5 worm cellular contexts compared by ENCODE assay signal in the genomic region with DNA sequence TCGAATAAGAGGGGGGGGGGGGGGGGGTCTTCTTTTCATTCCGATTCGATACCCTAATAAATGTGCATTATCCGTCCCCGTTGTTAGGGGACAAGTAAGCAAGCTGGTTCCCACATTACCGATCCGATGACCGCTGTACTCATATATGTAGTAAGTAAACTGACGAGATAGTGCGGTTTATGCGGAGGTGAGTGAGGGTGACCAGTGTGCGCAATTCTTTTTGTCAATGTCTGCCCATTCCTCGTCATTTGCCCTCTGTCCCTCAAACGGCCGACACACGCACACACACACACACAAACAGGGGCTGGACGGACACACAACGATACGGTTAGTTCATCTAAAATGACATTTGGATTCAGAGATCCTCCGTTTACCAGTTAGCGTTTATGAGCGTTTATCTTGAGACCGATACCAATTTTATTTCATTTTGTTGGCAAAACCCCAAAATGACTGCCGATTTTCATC.
TF ChIP-seq lines count a peak whose summit lies in the region.

A gene (plus strand): TSS at position 51 of the 465 bp plus-strand sequence.

TF ChIP-seq in whole organism, L1 larva, 84 proteins besides CTCF, POLR2A, EP300 and RAD21 (continues in another document):
- TF ChIP-seq lin-39 (tag; optimal IDR thresholded peaks at IDR 0.05; lab: Kevin White, UChicago) (no peak), sptf-1 (tag; optimal IDR thresholded peaks at IDR 0.05; lab: Kevin White, UChicago) (no peak), vab-15 (tag; optimal IDR thresholded peaks at IDR 0.05; lab: Kevin White, UChicago) (peak; percentile 35), lin-14 (GFP tag; optimal IDR thresholded peaks at IDR 0.05; lab: Kevin White, UChicago) (peak; percentile 82), rnt-1 (tag; optimal IDR thresholded peaks at IDR 0.05; lab: Kevin White, UChicago) (no peak), sup-37 (GFP tag; optimal IDR thresholded peaks at IDR 0.05; lab: Kevin White, UChicago) (no peak), nhr-28 (tag; optimal IDR thresholded peaks at IDR 0.05; lab: Kevin White, UChicago) (no peak), elt-3 (tag; optimal IDR thresholded peaks at IDR 0.05; lab: Kevin White, UChicago) (no peak), egl-27 (tag; optimal IDR thresholded peaks at IDR 0.05; lab: Kevin White, UChicago) (no peak), jun-1 (tag; optimal IDR thresholded peaks at IDR 0.05; lab: Kevin White, UChicago) (no peak), mep-1 (tag; optimal IDR thresholded peaks at IDR 0.05; lab: Kevin White, UChicago) (peak; percentile 17), egl-13 (tag; optimal IDR thresholded peaks at IDR 0.05; lab: Kevin White, UChicago) (no peak), C16A3.4 (tag; optimal IDR thresholded peaks at IDR 0.05; lab: Kevin White, UChicago) (peak; percentile 26), mdl-1 (tag; optimal IDR thresholded peaks at IDR 0.05; lab: Kevin White, UChicago) (peak in 1 of 2 experiments; percentile 15), unc-130 (tag; optimal IDR thresholded peaks at IDR 0.05; lab: Kevin White, UChicago) (no peak), alr-1 (tag; optimal IDR thresholded peaks at IDR 0.05; lab: Kevin White, UChicago; ENCODE audit: borderline replicate concordance) (no peak), nhr-90 (tag; optimal IDR thresholded peaks at IDR 0.05; lab: Kevin White, UChicago; ENCODE audit: poor library complexity) (no peak)

TF ChIP-seq in whole organism, L3 larva, 47 proteins besides CTCF, POLR2A, EP300 and RAD21:
- TF ChIP-seq snpc-4 (tag; optimal IDR thresholded peaks at IDR 0.05; lab: Kevin White, UChicago) (peak; percentile 33), aly-2 (tag; optimal IDR thresholded peaks at IDR 0.05; lab: Kevin White, UChicago) (no peak), lin-39 (tag; optimal IDR thresholded peaks at IDR 0.05; lab: Kevin White, UChicago) (peak; percentile 51), nhr-67 (tag; optimal IDR thresholded peaks at IDR 0.05; lab: Kevin White, UChicago) (no peak), nfya-1 (tag; optimal IDR thresholded peaks at IDR 0.05; lab: Kevin White, UChicago; ENCODE audit: insufficient read depth) (peak; percentile 10), lsy-12 (tag; optimal IDR thresholded peaks at IDR 0.05; lab: Kevin White, UChicago) (no peak), nhr-25 (tag; optimal IDR thresholded peaks at IDR 0.05; lab: Kevin White, UChicago) (peak; percentile 58), hmg-11 (tag; optimal IDR thresholded peaks at IDR 0.05; lab: Kevin White, UChicago) (peak; percentile 7), pha-4 (tag; optimal IDR thresholded peaks at IDR 0.05; lab: Kevin White, UChicago) (peak; percentile 24), ZK546.5 (tag; optimal IDR thresholded peaks at IDR 0.05; lab: Kevin White, UChicago) (no peak), elt-3 (tag; optimal IDR thresholded peaks at IDR 0.05; lab: Kevin White, UChicago) (no peak)

TF ChIP-seq in whole organism, early embryonic, 17 proteins besides CTCF, POLR2A, EP300 and RAD21:
- no peak for TF ChIP-seq B0310.2 (tag; optimal IDR thresholded peaks at IDR 0.05; lab: Kevin White, UChicago)
- no peak for TF ChIP-seq tra-4 (tag; optimal IDR thresholded peaks at IDR 0.05; lab: Kevin White, UChicago)
- peak; percentile 73 for TF ChIP-seq hmg-4 (GFP tag; optimal IDR thresholded peaks at IDR 0.05; lab: Kevin White, UChicago)
- TF ChIP-seq sea-1 (GFP tag; conservative IDR thresholded peaks at IDR 0.05; lab: Robert Waterston, UW), result no peak

TF ChIP-seq in whole organism, midembryonic, 9 proteins besides CTCF, POLR2A, EP300 and RAD21:
- TF ChIP-seq ztf-29 (GFP tag; IDR thresholded peaks at IDR 0.05; lab: Robert Waterston, UW), result peak; percentile 39; the same call in 1 of the 2 replicates
- no peak for TF ChIP-seq flt-1 (GFP tag; IDR thresholded peaks at IDR 0.05; lab: Robert Waterston, UW)
- 0 out of 2 replicates have a peak, but pooled peaks have one; percentile 8 for TF ChIP-seq klf-2 (GFP tag; conservative IDR thresholded peaks at IDR 0.05; lab: Robert Waterston, UW)
- no peak for TF ChIP-seq cog-1 (tag; optimal IDR thresholded peaks at IDR 0.05; lab: Kevin White, UChicago)
- no peak for TF ChIP-seq T22C8.4 (GFP tag; IDR thresholded peaks at IDR 0.05; lab: Robert Waterston, UW)
- no peak for TF ChIP-seq med-1 (GFP tag; optimal IDR thresholded peaks at IDR 0.05; lab: Kevin White, UChicago; ENCODE audit: insufficient read depth)
- no peak for TF ChIP-seq tab-1 (GFP tag; IDR thresholded peaks at IDR 0.05; lab: Robert Waterston, UW)
- 0 out of 2 replicates have a peak, but pooled peaks have one; percentile 11 for TF ChIP-seq ref-1 (GFP tag; conservative IDR thresholded peaks at IDR 0.05; lab: Robert Waterston, UW)
- TF ChIP-seq ztf-23 (GFP tag; IDR thresholded peaks at IDR 0.05; lab: Robert Waterston, UW), result no peak

TF ChIP-seq in whole organism, young adult, 124 proteins besides CTCF, POLR2A, EP300 and RAD21:
- TF ChIP-seq D2030.7 (GFP tag; IDR thresholded peaks at IDR 0.05; lab: Robert Waterston, UW), result peak; percentile 24; the same call in 1 of the 2 replicates
- TF ChIP-seq efl-1 (GFP tag; optimal IDR thresholded peaks at IDR 0.05; lab: Kevin White, UChicago), result no peak
- TF ChIP-seq atf-7 (tag; optimal IDR thresholded peaks at IDR 0.05; lab: Kevin White, UChicago), result no peak
- no peak for TF ChIP-seq ztf-3 (GFP tag; optimal IDR thresholded peaks at IDR 0.05; lab: Kevin White, UChicago)
- TF ChIP-seq ztf-26 (tag; optimal IDR thresholded peaks at IDR 0.05; lab: Kevin White, UChicago), result no peak
- TF ChIP-seq zfh-2 (GFP tag; conservative IDR thresholded peaks at IDR 0.05; lab: Robert Waterston, UW), result 0 out of 2 replicates have a peak, but pooled peaks have one; percentile 31
- no peak for TF ChIP-seq let-526 (GFP tag; IDR thresholded peaks at IDR 0.05; lab: Robert Waterston, UW)
- TF ChIP-seq hmg-1.2 (GFP tag; IDR thresholded peaks at IDR 0.05; lab: Robert Waterston, UW), result peak; percentile 15; the same call in 1 of the 2 replicates
- no peak for TF ChIP-seq F49E8.2 (tag; optimal IDR thresholded peaks at IDR 0.05; lab: Kevin White, UChicago; ENCODE audit: insufficient read depth)
- no peak; the same call in 1 of the 2 replicates for TF ChIP-seq madf-6 (GFP tag; IDR thresholded peaks at IDR 0.05; lab: Robert Waterston, UW)
- no peak for TF ChIP-seq nhr-120 (GFP tag; IDR thresholded peaks at IDR 0.05; lab: Robert Waterston, UW)
- no peak for TF ChIP-seq ceh-58 (GFP tag; IDR thresholded peaks at IDR 0.05; lab: Robert Waterston, UW)
- TF ChIP-seq ceh-27 (GFP tag; optimal IDR thresholded peaks at IDR 0.05; lab: Kevin White, UChicago), result no peak
- no peak for TF ChIP-seq akir-1 (GFP tag; optimal IDR thresholded peaks at IDR 0.05; lab: Kevin White, UChicago)
